Worm (Caenorhabditis elegans): ENCODE measurements around the gene fbxb-57.
"Not testable (repeated sequence)": the region's sequence is repeated elsewhere in the genome, so short reads cannot be mapped to it uniquely, and the experiment has no call there.

ce11 chrV:19264148-19264547 lies 24.4 kb upstream of the fbxb-57 start, which contains the start of gene F21D9.1:
- TF ChIP-seq K12H6.12 (tag; optimal IDR thresholded peaks at IDR 0.05); snpc-4 (GFP tag; optimal IDR thresholded peaks at IDR 0.05); snpc-4 (tag; optimal IDR thresholded peaks at IDR 0.05); F49E8.2 (tag; optimal IDR thresholded peaks at IDR 0.05; ENCODE audit: insufficient read depth); him-1 (tag; optimal IDR thresholded peaks at IDR 0.05); ztf-22 (GFP tag; optimal IDR thresholded peaks at IDR 0.05); B0261.1 (tag; optimal IDR thresholded peaks at IDR 0.05); nfya-1 (tag; optimal IDR thresholded peaks at IDR 0.05; ENCODE audit: borderline replicate concordance, insufficient read depth); T26A5.8 (tag; optimal IDR thresholded peaks at IDR 0.05); unc-62 (GFP tag; optimal IDR thresholded peaks at IDR 0.05); nfya-2 (GFP tag; IDR thresholded peaks at IDR 0.05); dox-1 (GFP tag; IDR thresholded peaks at IDR 0.05): not testable (repeated sequence)
